Worm (Caenorhabditis elegans): ENCODE measurements around the gene srt-15.
"Not testable (repeated sequence)": the region's sequence is repeated elsewhere in the genome, so short reads cannot be mapped to it uniquely, and the experiment has no call there.

The srt-15 gene

ce11 chrV:3062078-3062477 is at the start of gene srt-15:
srt-15 (minus strand) TSS chrV:3062178.
- TF ChIP-seq pha-4 (tag; optimal IDR thresholded peaks at IDR 0.05): no peak

- no peak for TF ChIP-seq nhr-2 (tag; optimal IDR thresholded peaks at IDR 0.05)
- no peak for TF ChIP-seq lin-13 (tag; optimal IDR thresholded peaks at IDR 0.05)
Measured at ce11 chrV:3107450-3107849, 45.5 kb upstream of the srt-15 start, which contains the start of gene str-68. str-68 (minus strand) TSS chrV:3107550.

- no peak for TF ChIP-seq lin-32 (GFP tag; optimal IDR thresholded peaks at IDR 0.05)
Measured at ce11 chrV:3106785-3107184, 44.8 kb upstream of the srt-15 start.

- TF ChIP-seq unc-120 (tag; optimal IDR thresholded peaks at IDR 0.05; ENCODE audit: poor library complexity, severe bottlenecking) (no peak), drap-1 (GFP tag; optimal IDR thresholded peaks at IDR 0.05) (no peak), bed-3 (GFP tag; optimal IDR thresholded peaks at IDR 0.05) (no peak), mep-1 (tag; optimal IDR thresholded peaks at IDR 0.05) (no peak), elt-3 (tag; optimal IDR thresholded peaks at IDR 0.05) (no peak)
Measured at ce11 chrV:3105810-3106209, 43.8 kb upstream of the srt-15 start, which contains the start of gene str-69. str-69 (minus strand) TSS chrV:3105910.

ce11 chrV:3104134-3104533 is 42.2 kb upstream of the srt-15 start, which contains the start of gene str-66:
str-66 (minus strand) TSS chrV:3104234.
- TF ChIP-seq mep-1 (tag; optimal IDR thresholded peaks at IDR 0.05): no peak

- not testable (repeated sequence) for TF ChIP-seq blmp-1 (tag; optimal IDR thresholded peaks at IDR 0.05); bed-3 (GFP tag; optimal IDR thresholded peaks at IDR 0.05); nhr-2 (tag; optimal IDR thresholded peaks at IDR 0.05)
Measured at ce11 chrV:3102049-3102448, 40.1 kb upstream of the srt-15 start, which contains the start of gene Y73C8C.4. Y73C8C.4 (minus strand) TSS chrV:3102149.

- no peak for TF ChIP-seq ceh-83 (GFP tag; optimal IDR thresholded peaks at IDR 0.05)
- TF ChIP-seq hlh-1 (tag; optimal IDR thresholded peaks at IDR 0.05): no peak
- TF ChIP-seq cnd-1 (tag; optimal IDR thresholded peaks at IDR 0.05): no peak
- TF ChIP-seq elt-1 (tag; optimal IDR thresholded peaks at IDR 0.05; ENCODE audit: borderline replicate concordance, insufficient read depth): no peak
- TF ChIP-seq nhr-28 (tag; optimal IDR thresholded peaks at IDR 0.05): no peak
- TF ChIP-seq ztf-11 (tag; optimal IDR thresholded peaks at IDR 0.05): no peak
- no peak for TF ChIP-seq sem-2 (GFP tag; optimal IDR thresholded peaks at IDR 0.05)
- no peak for TF ChIP-seq mls-2 (tag; optimal IDR thresholded peaks at IDR 0.05)
- no peak for TF ChIP-seq ces-1 (GFP tag; optimal IDR thresholded peaks at IDR 0.05)
- no peak for TF ChIP-seq unc-120 (tag; optimal IDR thresholded peaks at IDR 0.05; ENCODE audit: poor library complexity, severe bottlenecking)
- TF ChIP-seq zip-8 (tag; optimal IDR thresholded peaks at IDR 0.05): no peak
Measured at ce11 chrV:3100527-3100926, 38.5 kb upstream of the srt-15 start.

ce11 chrV:3094351-3094750 is 32.4 kb upstream of the srt-15 start, which contains the start of gene cyp-33C9:
cyp-33C9 (minus strand) TSS chrV:3094561.
- TF ChIP-seq ceh-39 (tag; optimal IDR thresholded peaks at IDR 0.05) (no peak), elt-1 (tag; optimal IDR thresholded peaks at IDR 0.05; ENCODE audit: borderline replicate concordance, insufficient read depth) (no peak), pha-4 (tag; optimal IDR thresholded peaks at IDR 0.05) (no peak), nhr-2 (tag; optimal IDR thresholded peaks at IDR 0.05) (no peak), mls-2 (tag; optimal IDR thresholded peaks at IDR 0.05) (no peak), lin-13 (tag; optimal IDR thresholded peaks at IDR 0.05) (no peak), bed-3 (GFP tag; optimal IDR thresholded peaks at IDR 0.05) (no peak), nhr-76 (tag; optimal IDR thresholded peaks at IDR 0.05) (no peak), lsy-2 (tag; optimal IDR thresholded peaks at IDR 0.05) (no peak), unc-62 (GFP tag; optimal IDR thresholded peaks at IDR 0.05) (no peak), nhr-12 (tag; optimal IDR thresholded peaks at IDR 0.05) (no peak), ceh-43 (GFP tag; optimal IDR thresholded peaks at IDR 0.05) (no peak), unc-120 (tag; optimal IDR thresholded peaks at IDR 0.05; ENCODE audit: poor library complexity, severe bottlenecking) (no peak), hlh-1 (tag; optimal IDR thresholded peaks at IDR 0.05) (no peak), ceh-83 (GFP tag; optimal IDR thresholded peaks at IDR 0.05) (no peak), sem-2 (GFP tag; optimal IDR thresholded peaks at IDR 0.05) (no peak), drap-1 (GFP tag; optimal IDR thresholded peaks at IDR 0.05) (no peak), ham-2 (GFP tag; optimal IDR thresholded peaks at IDR 0.05) (no peak), elt-3 (tag; optimal IDR thresholded peaks at IDR 0.05) (no peak)

All from whole organism, mixed stage, embryonic.